Fruit fly (Drosophila melanogaster) S2 (cell line): Measurements from ENCODE around the gene Cyp4ac2.

Experiments used
- CG8478 ChIP-seq: fragments of >200 bp; optimal IDR thresholded peaks from 2 replicates; lab custom pipeline; 2018
- CTCF ChIP-seq, 2 experiments: fragments of >200 bp; optimal IDR thresholded peaks; 2 replicates each; lab custom pipeline; 2018

DNA sequence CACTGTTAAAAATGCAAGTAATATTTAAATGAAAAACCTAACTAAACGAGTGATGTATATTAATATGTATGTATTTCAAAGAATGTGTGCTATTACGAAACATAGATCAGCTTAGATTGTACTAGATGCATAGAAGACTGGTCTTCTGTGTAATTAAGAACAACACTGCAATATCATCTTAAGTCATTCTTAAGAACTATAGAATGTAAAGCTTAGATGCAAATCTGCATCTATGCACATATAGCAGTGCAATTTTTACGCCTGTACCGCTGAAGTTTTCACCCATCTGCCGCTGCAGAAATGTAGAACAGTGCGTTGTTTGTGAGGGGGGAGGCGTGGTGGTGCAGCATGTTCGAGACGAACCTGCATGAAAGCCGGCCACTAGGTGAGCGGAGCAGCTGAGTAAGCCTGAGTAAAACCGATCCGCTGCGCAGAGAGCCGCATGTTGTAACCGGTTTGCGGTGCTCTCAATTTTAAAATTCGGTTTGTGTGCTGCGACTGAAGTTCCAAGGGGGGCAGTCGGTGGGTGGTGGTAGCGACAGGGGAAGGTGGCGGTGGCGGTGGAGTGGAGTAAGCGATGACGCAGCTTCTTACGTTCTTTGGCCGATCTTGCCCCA is 30.6 kb downstream of the Cyp4ac2 start:
- no peak for TF ChIP-seq CG8478
- TF ChIP-seq CTCF (optimal IDR thresholded peaks at IDR 0.05; lab: Kevin White, UChicago) = no peak
